Fruit fly (Drosophila melanogaster) whole organism, embryonic: ENCODE results near the gene mRpS2.

ENCODE experiments used
- Atf6 ChIP-seq: fragments of 200-800 bp; sonication (Bioruptor generic); IDR thresholded peaks from 2 replicates; pipeline ENCODE4 v1.3.6; 2022; ENCODE audit warnings: missing biosample characterization, missing genetic modification characterization
- CG10654 ChIP-seq: fragments of 200-800 bp; sonication (Bioruptor generic); optimal IDR thresholded peaks from 2 replicates; lab custom pipeline; 2016; ENCODE audit warnings: missing biosample characterization, missing genetic modification characterization
- CG12071 ChIP-seq: fragments of 200-800 bp; sonication (Bioruptor generic); optimal IDR thresholded peaks from 3 replicates; lab custom pipeline; 2018; ENCODE audit warnings: missing biosample characterization, mild to moderate bottlenecking, missing genetic modification characterization
- CG13123 ChIP-seq: fragments of 200-800 bp; sonication (Bioruptor generic); optimal IDR thresholded peaks from 2 replicates; lab custom pipeline; 2016; ENCODE audit warnings: missing biosample characterization, missing genetic modification characterization
- CG17361 ChIP-seq: fragments of 200-800 bp; sonication (Bioruptor generic); IDR thresholded peaks from 3 replicates; pipeline ENCODE4 v1.3.6; 2022; ENCODE audit warnings: missing biosample characterization, missing genetic modification characterization
- CG17612 ChIP-seq: fragments of 200-800 bp; sonication (Bioruptor generic); IDR thresholded peaks from 2 replicates; pipeline ENCODE4 v1.3.6; 2022; ENCODE audit warnings: missing biosample characterization, missing genetic modification characterization
- CG2199 ChIP-seq: fragments of 200-800 bp; sonication (Bioruptor generic); IDR thresholded peaks from 3 replicates; pipeline ENCODE4 v1.3.6; 2022; ENCODE audit warnings: missing biosample characterization, missing genetic modification characterization
- CG31224 ChIP-seq: fragments of 200-800 bp; sonication (Bioruptor generic); IDR thresholded peaks from 2 replicates; pipeline ENCODE4 v1.3.6; 2022; ENCODE audit warnings: missing biosample characterization, missing genetic modification characterization
- CG4404 ChIP-seq: fragments of 200-800 bp; sonication (Bioruptor generic); IDR thresholded peaks from 2 replicates; pipeline ENCODE4 v1.3.6; 2022; ENCODE audit warnings: missing biosample characterization, missing genetic modification characterization
- CG4707 ChIP-seq: fragments of 200-800 bp; sonication (Bioruptor generic); optimal IDR thresholded peaks from 2 replicates; lab custom pipeline; 2018; ENCODE audit warnings: missing biosample characterization, mild to moderate bottlenecking, missing genetic modification characterization, moderate library complexity
- CG6654 ChIP-seq: fragments of 200-800 bp; sonication (Bioruptor generic); optimal IDR thresholded peaks from 2 replicates; lab custom pipeline; 2017; ENCODE audit warnings: missing biosample characterization, mild to moderate bottlenecking, missing genetic modification characterization
- CG6689 ChIP-seq: fragments of 200-800 bp; sonication (Bioruptor generic); IDR thresholded peaks from 2 replicates; pipeline ENCODE4 v1.3.6; 2022; ENCODE audit warnings: missing biosample characterization, missing genetic modification characterization
- CG8388 ChIP-seq: fragments of 200-800 bp; sonication (Bioruptor generic); optimal IDR thresholded peaks from 2 replicates; lab custom pipeline; 2019; ENCODE audit warnings: missing biosample characterization, mild to moderate bottlenecking, missing genetic modification characterization, moderate library complexity
- CG9215 ChIP-seq: fragments of 200-800 bp; sonication (Bioruptor generic); IDR thresholded peaks from 2 replicates; pipeline ENCODE4 v1.3.6; 2022; ENCODE audit warnings: missing biosample characterization, missing genetic modification characterization
- CrebB ChIP-seq: fragments of 200-800 bp; sonication (Bioruptor generic); optimal IDR thresholded peaks from 3 replicates; lab custom pipeline; 2018; ENCODE audit warnings: missing biosample characterization, mild to moderate bottlenecking, missing genetic modification characterization
- Dip3 ChIP-seq: fragments of 200-800 bp; sonication (Bioruptor generic); optimal IDR thresholded peaks from 3 replicates; lab custom pipeline; 2016; ENCODE audit warnings: missing biosample characterization, missing genetic modification characterization
- Dref ChIP-seq: fragments of 200-800 bp; sonication (Bioruptor generic); IDR thresholded peaks from 2 replicates; pipeline ENCODE4 v1.3.6; 2022; ENCODE audit warnings: missing biosample characterization, missing genetic modification characterization
- Drgx ChIP-seq: fragments of 200-800 bp; sonication (Bioruptor generic); IDR thresholded peaks from 2 replicates; pipeline ENCODE4 v1.3.6; 2022; ENCODE audit warnings: missing biosample characterization, missing genetic modification characterization
- GATAe ChIP-seq: fragments of 200-800 bp; sonication (Bioruptor generic); conservative IDR thresholded peaks from 2 replicates; pipeline ENCODE4 v1.3.6; 2022; ENCODE audit warnings: missing biosample characterization, missing genetic modification characterization
- HmgD ChIP-seq: fragments of 200-800 bp; sonication (Bioruptor generic); optimal IDR thresholded peaks from 3 replicates; lab custom pipeline; 2016; ENCODE audit warnings: missing biosample characterization, missing genetic modification characterization
- Hmx ChIP-seq: fragments of 200-800 bp; sonication (Bioruptor generic); optimal IDR thresholded peaks from 2 replicates; lab custom pipeline; 2016; ENCODE audit warnings: missing biosample characterization, missing genetic modification characterization
- Hr3 ChIP-seq: fragments of 200-800 bp; sonication (Bioruptor generic); optimal IDR thresholded peaks from 3 replicates; lab custom pipeline; 2016; ENCODE audit warnings: missing biosample characterization, missing genetic modification characterization
- Hr51 ChIP-seq, 2 experiments: fragments of 200-800 bp; sonication (Bioruptor generic); optimal IDR thresholded peaks; 2 replicates in 1 of 2; 3 replicates in 1 of 2; lab custom pipeline; 2016 to 2018; ENCODE audit warnings: missing biosample characterization in 2 of 2, missing genetic modification characterization in 2 of 2, mild to moderate bottlenecking in 1 of 2, moderate library complexity in 1 of 2
- Mad ChIP-seq: fragments of 200-800 bp; sonication (Bioruptor generic); optimal IDR thresholded peaks from 2 replicates; lab custom pipeline; 2016; ENCODE audit warnings: missing biosample characterization, missing genetic modification characterization
- Max ChIP-seq: fragments of 200-800 bp; sonication (Bioruptor generic); optimal IDR thresholded peaks from 2 replicates; lab custom pipeline; 2016; ENCODE audit warnings: missing biosample characterization, mild to moderate bottlenecking, missing genetic modification characterization
- Mes4 ChIP-seq: fragments of 200-800 bp; sonication (Bioruptor generic); optimal IDR thresholded peaks from 2 replicates; lab custom pipeline; 2016; ENCODE audit warnings: missing biosample characterization, missing genetic modification characterization
- NC2α ChIP-seq: fragments of 200-800 bp; sonication (Bioruptor generic); optimal IDR thresholded peaks from 2 replicates; lab custom pipeline; 2016; ENCODE audit warnings: missing biosample characterization, missing genetic modification characterization
- Sry-β ChIP-seq: fragments of 200-800 bp; sonication (Bioruptor generic); optimal IDR thresholded peaks from 2 replicates; lab custom pipeline; 2018; ENCODE audit warnings: missing biosample characterization, mild to moderate bottlenecking, missing genetic modification characterization, moderate library complexity
- Ssrp ChIP-seq: fragments of 200-800 bp; sonication (Bioruptor generic); optimal IDR thresholded peaks from 2 replicates; lab custom pipeline; 2018; ENCODE audit warnings: missing biosample characterization, mild to moderate bottlenecking, missing genetic modification characterization, moderate library complexity
- Stat92E ChIP-seq, 3 experiments: fragments of >200 bp in 2 of 3; fragments of 200-800 bp in 1 of 3; sonication (Bioruptor generic) in 1 of 3; optimal IDR thresholded peaks; 2 replicates each; lab custom pipeline; 2017 to 2019; ENCODE audit warnings: missing biosample characterization in 3 of 3, missing genetic modification characterization in 3 of 3, mild to moderate bottlenecking in 1 of 3, moderate library complexity in 1 of 3
- aop ChIP-seq: fragments of 200-800 bp; sonication (Bioruptor generic); IDR thresholded peaks from 2 replicates; pipeline ENCODE4 v1.3.6; 2022; ENCODE audit warnings: missing biosample characterization, missing genetic modification characterization
- ara ChIP-seq: fragments of 200-800 bp; sonication (Bioruptor generic); IDR thresholded peaks from 2 replicates; pipeline ENCODE4 v1.3.6; 2022; ENCODE audit warnings: missing biosample characterization, missing genetic modification characterization
- bbx ChIP-seq: fragments of 200-800 bp; sonication (Bioruptor generic); IDR thresholded peaks from 2 replicates; pipeline ENCODE4 v1.3.6; 2022; ENCODE audit warnings: missing biosample characterization, missing genetic modification characterization; ENCODE audit not compliant: partially characterized antibody
- cg ChIP-seq: fragments of 200-800 bp; sonication (Bioruptor generic); optimal IDR thresholded peaks from 3 replicates; lab custom pipeline; 2019; ENCODE audit warnings: missing biosample characterization, mild to moderate bottlenecking, missing genetic modification characterization, moderate library complexity
- chn ChIP-seq: fragments of 200-800 bp; sonication (Bioruptor generic); optimal IDR thresholded peaks from 2 replicates; lab custom pipeline; 2016; ENCODE audit warnings: missing biosample characterization, missing genetic modification characterization
- ci ChIP-seq: fragments of 200-800 bp; sonication (Bioruptor generic); IDR thresholded peaks from 3 replicates; pipeline ENCODE4 v1.3.6; 2022; ENCODE audit warnings: missing biosample characterization, missing genetic modification characterization
- jumu ChIP-seq: fragments of 200-800 bp; sonication (Bioruptor generic); optimal IDR thresholded peaks from 3 replicates; lab custom pipeline; 2016; ENCODE audit warnings: missing biosample characterization, missing genetic modification characterization
- klu ChIP-seq: fragments of 200-800 bp; sonication (Bioruptor generic); IDR thresholded peaks from 2 replicates; pipeline ENCODE4 v1.3.6; 2022; ENCODE audit warnings: missing biosample characterization, missing genetic modification characterization
- knrl ChIP-seq: fragments of 200-800 bp; sonication (Bioruptor generic); IDR thresholded peaks from 3 replicates; pipeline ENCODE4 v1.3.6; 2022; ENCODE audit warnings: missing biosample characterization, missing genetic modification characterization; ENCODE audit not compliant: partially characterized antibody
- lilli ChIP-seq: fragments of 200-800 bp; sonication (Bioruptor generic); optimal IDR thresholded peaks from 3 replicates; lab custom pipeline; 2016; ENCODE audit warnings: missing biosample characterization, missing genetic modification characterization
- otp ChIP-seq: fragments of 200-800 bp; sonication (Bioruptor generic); IDR thresholded peaks from 3 replicates; pipeline ENCODE4, ENCODE4 v1.3.6; 2022; ENCODE audit warnings: missing biosample characterization, missing genetic modification characterization
- pb ChIP-seq: fragments of 200-800 bp; sonication (Bioruptor generic); optimal IDR thresholded peaks from 3 replicates; lab custom pipeline; 2016; ENCODE audit warnings: missing biosample characterization, missing genetic modification characterization
- pfk ChIP-seq: fragments of 200-800 bp; sonication (Bioruptor generic); optimal IDR thresholded peaks from 2 replicates; lab custom pipeline; 2018; ENCODE audit warnings: missing biosample characterization, mild to moderate bottlenecking, missing genetic modification characterization, moderate library complexity
- prd ChIP-seq, 3 experiments: fragments of >200 bp in 2 of 3; fragments of 200-800 bp in 1 of 3; sonication (Bioruptor generic) in 1 of 3; optimal IDR thresholded peaks in 2 of 3; IDR thresholded peaks in 1 of 3; 2 replicates in 2 of 3; 3 replicates in 1 of 3; pipeline versions ENCODE4 v1.3.6 to Lab custom; 2017 to 2022; ENCODE audit warnings: missing biosample characterization in 1 of 3, missing genetic modification characterization in 1 of 3
- sd ChIP-seq: fragments of 200-800 bp; sonication (Bioruptor generic); optimal IDR thresholded peaks from 3 replicates; lab custom pipeline; 2018; ENCODE audit warnings: missing biosample characterization, mild to moderate bottlenecking, missing genetic modification characterization, moderate library complexity
- sens-2 ChIP-seq: fragments of 200-800 bp; sonication (Bioruptor generic); IDR thresholded peaks from 2 replicates; pipeline ENCODE4 v1.3.6; 2022; ENCODE audit warnings: missing biosample characterization, missing genetic modification characterization
- sima ChIP-seq: fragments of 200-800 bp; sonication (Bioruptor generic); optimal IDR thresholded peaks from 2 replicates; lab custom pipeline; 2016; ENCODE audit warnings: missing biosample characterization, missing genetic modification characterization
- so ChIP-seq: fragments of 200-800 bp; sonication (Bioruptor generic); IDR thresholded peaks from 3 replicates; pipeline ENCODE4 v1.3.6; 2022; ENCODE audit warnings: missing biosample characterization, missing genetic modification characterization
- vnd ChIP-seq: fragments of 200-800 bp; sonication (Bioruptor generic); IDR thresholded peaks from 3 replicates; pipeline ENCODE4 v1.3.6; 2022; ENCODE audit warnings: missing biosample characterization, missing genetic modification characterization; ENCODE audit not compliant: partially characterized antibody
- wdn ChIP-seq: fragments of 200-800 bp; sonication (Bioruptor generic); IDR thresholded peaks from 2 replicates; pipeline ENCODE4 v1.3.6; 2022; ENCODE audit warnings: missing biosample characterization, missing genetic modification characterization
- zfh1 ChIP-seq: fragments of 200-800 bp; sonication (Bioruptor generic); IDR thresholded peaks from 3 replicates; pipeline ENCODE4 v1.3.6; 2022; ENCODE audit warnings: missing biosample characterization, missing genetic modification characterization

mRpS2 gene

DNA sequence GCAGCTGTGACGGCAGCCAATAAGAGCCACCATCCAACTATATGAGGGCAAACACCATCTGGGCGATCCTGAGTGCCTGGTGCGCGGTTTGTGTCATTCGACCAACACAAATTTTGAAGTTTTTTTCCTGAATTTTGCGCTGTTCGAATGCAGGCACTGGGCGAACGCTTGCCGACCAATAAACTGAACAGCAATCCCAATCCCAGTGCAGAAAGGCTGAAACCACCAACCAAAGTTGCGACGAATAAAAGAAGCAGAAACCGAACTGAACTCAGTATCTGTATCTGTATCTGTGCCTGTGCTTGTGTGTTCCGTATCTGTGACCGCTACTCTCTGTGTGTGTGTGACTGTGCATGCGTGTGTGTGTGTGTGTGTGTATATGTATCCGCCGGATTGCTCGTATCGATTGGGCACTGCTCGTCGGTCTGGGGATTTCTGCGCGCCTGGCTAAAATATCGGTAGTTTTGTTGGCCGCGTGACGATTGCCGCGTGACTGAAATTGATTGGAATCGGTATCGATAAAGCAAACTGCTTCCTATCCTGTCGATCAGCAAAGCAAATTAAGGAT, 38.6 kb downstream of the mRpS2 start (continued):
- TF ChIP-seq prd (optimal IDR thresholded peaks at IDR 0.05; lab: Kevin White, UChicago) (no peak), prd (GFP tag; IDR thresholded peaks at IDR 0.05; lab: Robert Waterston, UW) (no peak), klu (GFP tag; lab: Robert Waterston, UW) (no peak), bbx (GFP tag; lab: Robert Waterston, UW) (peak; percentile 88), jumu (no peak), Ssrp (no peak), Mad (GFP tag; lab: Kevin White, UChicago) (no peak), Atf6 (no peak), CrebB (tag; lab: Kevin White, UChicago) (no peak), GATAe (GFP tag; lab: Robert Waterston, UW) (peak; percentile 65), HmgD (GFP tag; lab: Kevin White, UChicago) (peak; percentile 93), CG4404 (GFP tag; lab: Robert Waterston, UW) (no peak), CG10654 (GFP tag; lab: Kevin White, UChicago) (no peak), Dip3 (GFP tag; lab: Kevin White, UChicago) (no peak), chn (GFP tag; lab: Kevin White, UChicago) (no peak), zfh1 (no peak), CG17361 (GFP tag; lab: Robert Waterston, UW) (no peak), CG9215 (GFP tag; lab: Robert Waterston, UW) (no peak), Hr51 (GFP tag; optimal IDR thresholded peaks at IDR 0.05; lab: Kevin White, UChicago) (no peak), Drgx (GFP tag; lab: Robert Waterston, UW) (peak; percentile 69), Hmx (GFP tag; lab: Kevin White, UChicago) (no peak), Stat92E (GFP tag; optimal IDR thresholded peaks at IDR 0.05; lab: Kevin White, UChicago) (peak in 1 of 3 experiments; percentile 89), cg (GFP tag; lab: Kevin White, UChicago) (peak; percentile 100), sens-2 (GFP tag; lab: Robert Waterston, UW) (no peak), vnd (GFP tag; lab: Robert Waterston, UW) (peak; percentile 65), CG17612 (GFP tag; lab: Robert Waterston, UW) (no peak), so (GFP tag; lab: Robert Waterston, UW) (peak; percentile 65; the same call in 2 of the 3 replicates), CG4707 (GFP tag; lab: Kevin White, UChicago) (peak; percentile 17), CG13123 (GFP tag; lab: Kevin White, UChicago) (no peak), CG2199 (GFP tag; lab: Robert Waterston, UW) (peak; percentile 98), wdn (GFP tag; lab: Robert Waterston, UW) (no peak), CG6654 (no peak), sd (peak; percentile 82), CG12071 (no peak), lilli (no peak), aop (no peak), NC2α (GFP tag; lab: Kevin White, UChicago) (no peak), pfk (peak; percentile 46), ci (GFP tag; lab: Robert Waterston, UW) (peak; percentile 78), CG8388 (GFP tag; lab: Kevin White, UChicago) (no peak), Mes4 (GFP tag; lab: Kevin White, UChicago) (no peak), Dref (peak; percentile 44), Max (GFP tag; lab: Kevin White, UChicago) (no peak), pb (GFP tag; lab: Kevin White, UChicago) (no peak), CG6689 (GFP tag; lab: Robert Waterston, UW) (no peak), ara (GFP tag; lab: Robert Waterston, UW) (no peak), Sry-β (no peak), sima (GFP tag; lab: Kevin White, UChicago) (no peak), Hr3 (GFP tag; lab: Kevin White, UChicago) (no peak), otp (no peak; the same call in 2 of the 3 replicates), knrl (GFP tag; lab: Robert Waterston, UW) (peak; percentile 65), CG31224 (GFP tag; lab: Robert Waterston, UW) (peak; percentile 100)
